Worm (Caenorhabditis elegans): ENCODE results near the gene cest-2.2.

Gene cest-2.2

DNA sequence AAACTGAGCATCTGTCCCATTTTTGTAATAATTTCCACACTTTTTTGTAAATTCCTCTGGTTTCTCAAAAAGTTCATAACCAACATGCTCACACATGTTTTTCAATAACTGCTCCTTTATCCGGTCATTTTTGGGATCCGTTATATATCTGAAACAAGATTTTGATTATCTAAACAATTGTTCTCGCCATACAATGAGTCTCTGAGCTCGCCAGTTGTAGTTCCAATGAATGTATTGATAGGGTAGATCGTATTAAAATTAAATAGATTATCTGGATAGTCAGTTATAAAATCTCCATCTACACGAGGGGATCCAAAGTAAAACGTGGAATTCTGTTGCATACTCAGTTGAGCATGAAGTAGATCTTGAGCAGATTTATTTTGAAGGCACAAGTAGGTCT lies 1.4 kb upstream of the cest-2.2 start:
- TF ChIP-seq sem-2 (GFP tag; optimal IDR thresholded peaks at IDR 0.05) (no peak), nhr-76 (tag; optimal IDR thresholded peaks at IDR 0.05) (no peak), ces-1 (GFP tag; optimal IDR thresholded peaks at IDR 0.05) (no peak), mab-5 (tag; optimal IDR thresholded peaks at IDR 0.05) (no peak), nhr-2 (tag; optimal IDR thresholded peaks at IDR 0.05) (no peak), mls-2 (tag; optimal IDR thresholded peaks at IDR 0.05) (no peak), unc-39 (tag; optimal IDR thresholded peaks at IDR 0.05) (no peak), nhr-237 (tag; optimal IDR thresholded peaks at IDR 0.05) (no peak), nhr-28 (tag; optimal IDR thresholded peaks at IDR 0.05) (no peak), cnd-1 (tag; optimal IDR thresholded peaks at IDR 0.05) (no peak), bed-3 (GFP tag; optimal IDR thresholded peaks at IDR 0.05) (no peak), drap-1 (GFP tag; optimal IDR thresholded peaks at IDR 0.05) (no peak), elt-3 (tag; optimal IDR thresholded peaks at IDR 0.05) (no peak), zip-8 (tag; optimal IDR thresholded peaks at IDR 0.05) (no peak), blmp-1 (tag; optimal IDR thresholded peaks at IDR 0.05) (no peak), elt-1 (tag; optimal IDR thresholded peaks at IDR 0.05; ENCODE audit: borderline replicate concordance, insufficient read depth) (no peak)

DNA sequence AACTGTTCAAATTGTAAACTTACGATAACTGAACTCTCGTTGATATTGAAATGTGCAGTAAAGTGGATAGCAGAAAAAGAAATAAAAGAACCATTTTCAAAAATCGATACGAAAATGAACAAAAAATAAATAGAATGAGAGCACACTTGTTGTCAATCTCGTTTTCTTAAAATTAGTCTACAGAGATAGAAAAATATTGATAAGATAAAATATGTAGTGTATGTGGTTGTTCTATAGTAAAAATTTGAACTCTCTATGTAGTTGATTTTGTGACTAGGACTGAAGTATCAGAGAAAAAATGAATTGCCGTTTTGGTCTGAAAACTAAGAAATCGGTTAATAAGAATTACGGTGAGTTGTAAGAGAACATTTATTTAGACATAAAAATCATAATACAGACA lies 3.9 kb downstream of the cest-2.2 start, which contains the start of gene cest-2.1:
Gene cest-2.1 (minus strand): TSS at position 198 of the 400 bp plus-strand sequence.
- TF ChIP-seq mls-2 (tag; optimal IDR thresholded peaks at IDR 0.05): no peak

- TF ChIP-seq flh-1 (GFP tag; optimal IDR thresholded peaks at IDR 0.05) (no peak), lsy-2 (tag; optimal IDR thresholded peaks at IDR 0.05) (no peak), tbx-8 (GFP tag; optimal IDR thresholded peaks at IDR 0.05) (no peak), cnd-1 (tag; optimal IDR thresholded peaks at IDR 0.05) (no peak)
Measured at ce11 chrV:14167629-14168028, 7.5 kb downstream of the cest-2.2 start, which contains the start of gene ocam-1. Gene ocam-1 (minus strand): TSS chrV:14167729.

ce11 chrV:14166630-14167029 lies 8.5 kb downstream of the cest-2.2 start, which contains the start of gene cest-1.1:
Gene cest-1.1 (minus strand): TSS chrV:14166730.
- TF ChIP-seq elt-3 (tag; optimal IDR thresholded peaks at IDR 0.05): no peak
- no peak for TF ChIP-seq nhr-28 (tag; optimal IDR thresholded peaks at IDR 0.05)
- no peak for TF ChIP-seq zip-8 (tag; optimal IDR thresholded peaks at IDR 0.05)
- TF ChIP-seq bed-3 (GFP tag; optimal IDR thresholded peaks at IDR 0.05): no peak
- no peak for TF ChIP-seq nhr-76 (tag; optimal IDR thresholded peaks at IDR 0.05)
- TF ChIP-seq unc-120 (tag; optimal IDR thresholded peaks at IDR 0.05; ENCODE audit: poor library complexity, severe bottlenecking): no peak
- TF ChIP-seq ztf-11 (tag; optimal IDR thresholded peaks at IDR 0.05): no peak
- TF ChIP-seq M03D4.4 (tag; optimal IDR thresholded peaks at IDR 0.05): no peak
- TF ChIP-seq nhr-237 (tag; optimal IDR thresholded peaks at IDR 0.05): no peak
- TF ChIP-seq lin-13 (tag; optimal IDR thresholded peaks at IDR 0.05): no peak
- TF ChIP-seq ham-2 (GFP tag; optimal IDR thresholded peaks at IDR 0.05): no peak
- no peak for TF ChIP-seq elt-1 (tag; optimal IDR thresholded peaks at IDR 0.05; ENCODE audit: borderline replicate concordance, insufficient read depth)
- TF ChIP-seq unc-62 (GFP tag; optimal IDR thresholded peaks at IDR 0.05): no peak
- no peak for TF ChIP-seq snpc-4 (tag; optimal IDR thresholded peaks at IDR 0.05)

ce11 chrV:14165745-14166144 lies 9.4 kb downstream of the cest-2.2 start:
- TF ChIP-seq nhr-12 (tag; optimal IDR thresholded peaks at IDR 0.05) (no peak), nhr-76 (tag; optimal IDR thresholded peaks at IDR 0.05) (no peak), sem-2 (GFP tag; optimal IDR thresholded peaks at IDR 0.05) (no peak), mep-1 (tag; optimal IDR thresholded peaks at IDR 0.05) (no peak)

DNA sequence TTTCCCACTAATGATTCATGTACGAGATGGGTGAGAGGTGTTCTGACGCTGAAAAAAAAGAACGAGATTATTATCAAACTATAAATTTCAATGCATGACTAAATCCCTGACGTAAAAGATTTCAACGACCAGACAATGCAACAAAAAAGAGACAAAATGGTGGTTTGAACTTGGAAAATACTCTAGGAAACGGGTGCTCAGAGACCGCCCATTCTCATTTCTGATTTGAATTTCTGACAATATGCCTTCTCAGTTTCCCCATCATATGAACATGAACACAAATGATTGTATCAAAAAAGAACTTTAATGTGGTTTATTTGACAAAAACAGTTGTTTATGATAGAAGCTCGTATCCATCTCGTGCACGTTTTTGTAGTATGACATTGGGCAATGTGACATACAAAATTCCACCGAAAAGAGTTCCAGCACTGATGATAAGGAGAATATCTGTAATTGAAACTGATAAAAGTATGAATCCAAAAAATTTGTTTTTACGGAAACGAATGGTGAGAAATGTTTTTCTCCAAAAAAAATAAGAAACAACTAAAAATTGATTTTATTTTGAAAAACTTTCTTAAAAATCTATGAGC lies 12.1 kb downstream of the cest-2.2 start, which contains the start of gene srd-26:
Gene srd-26 (minus strand): TSS at position 51 of the 590 bp plus-strand sequence.
- TF ChIP-seq snpc-4 (tag; optimal IDR thresholded peaks at IDR 0.05) (no peak), cnd-1 (tag; optimal IDR thresholded peaks at IDR 0.05) (no peak), ceh-83 (GFP tag; optimal IDR thresholded peaks at IDR 0.05) (no peak), blmp-1 (tag; optimal IDR thresholded peaks at IDR 0.05) (no peak), lin-13 (tag; optimal IDR thresholded peaks at IDR 0.05) (no peak), mab-5 (tag; optimal IDR thresholded peaks at IDR 0.05) (no peak), nhr-76 (tag; optimal IDR thresholded peaks at IDR 0.05) (no peak), bed-3 (GFP tag; optimal IDR thresholded peaks at IDR 0.05) (no peak), flh-1 (GFP tag; optimal IDR thresholded peaks at IDR 0.05) (no peak), ceh-39 (tag; optimal IDR thresholded peaks at IDR 0.05) (no peak), hlh-1 (tag; optimal IDR thresholded peaks at IDR 0.05) (no peak), unc-120 (tag; optimal IDR thresholded peaks at IDR 0.05; ENCODE audit: poor library complexity, severe bottlenecking) (no peak)

Measured in whole organism, mixed stage, embryonic.